Worm (Caenorhabditis elegans) whole organism, mixed stage, embryonic: ENCODE data around the gene C16C10.1.

ENCODE experiments used
- M03D4.4 ChIP-seq: sonication (generic microtip); optimal IDR thresholded peaks from 2 replicates; lab custom pipeline; 2017; ENCODE audit warnings: mild to moderate bottlenecking, missing genetic modification characterization, missing compliant biosample characterization
- bed-3 ChIP-seq: fragments of 200-800 bp; sonication (Bioruptor generic); optimal IDR thresholded peaks from 3 replicates; lab custom pipeline; 2018; ENCODE audit warnings: mild to moderate bottlenecking, missing genetic modification characterization, moderate library complexity, missing compliant biosample characterization
- blmp-1 ChIP-seq: fragments of 150-350 bp; optimal IDR thresholded peaks from 2 replicates; lab custom pipeline; 2014; ENCODE audit warnings: missing biosample characterization, missing genetic modification characterization
- ceh-39 ChIP-seq: fragments of 150-350 bp; optimal IDR thresholded peaks from 2 replicates; lab custom pipeline; 2014; ENCODE audit warnings: missing biosample characterization, missing genetic modification characterization
- ceh-43 ChIP-seq: fragments of 200-800 bp; sonication (Bioruptor generic); optimal IDR thresholded peaks from 2 replicates; lab custom pipeline; 2018; ENCODE audit warnings: mild to moderate bottlenecking, missing genetic modification characterization, moderate library complexity, missing compliant biosample characterization
- ceh-83 ChIP-seq: fragments of 200-800 bp; sonication (Bioruptor generic); optimal IDR thresholded peaks from 2 replicates; lab custom pipeline; 2018; ENCODE audit warnings: mild to moderate bottlenecking, missing genetic modification characterization, missing compliant biosample characterization
- ces-1 ChIP-seq: fragments of 150-350 bp; optimal IDR thresholded peaks from 2 replicates; lab custom pipeline; 2014; ENCODE audit warnings: missing biosample characterization, missing genetic modification reagents, missing genetic modification characterization
- cnd-1 ChIP-seq: fragments of 200-800 bp; sonication (Bioruptor generic); optimal IDR thresholded peaks from 2 replicates; lab custom pipeline; 2018; ENCODE audit warnings: mild to moderate bottlenecking, missing genetic modification characterization, missing compliant biosample characterization
- drap-1 ChIP-seq: fragments of 200-800 bp; sonication (Bioruptor generic); optimal IDR thresholded peaks from 3 replicates; lab custom pipeline; 2018; ENCODE audit warnings: mild to moderate bottlenecking, missing genetic modification characterization, missing compliant biosample characterization
- elt-1 ChIP-seq: sonication (generic microtip); optimal IDR thresholded peaks from 2 replicates; lab custom pipeline; 2017; ENCODE audit warnings: missing genetic modification characterization, mild to moderate bottlenecking, missing compliant biosample characterization, antibody characterized with exemption, moderate library complexity, borderline replicate concordance; ENCODE audit not compliant: insufficient read depth
- elt-3 ChIP-seq: fragments of 150-350 bp; optimal IDR thresholded peaks from 2 replicates; lab custom pipeline; 2014; ENCODE audit warnings: missing biosample characterization, missing genetic modification characterization
- flh-1 ChIP-seq: fragments of 200-800 bp; sonication (Bioruptor generic); optimal IDR thresholded peaks from 2 replicates; lab custom pipeline; 2018; ENCODE audit warnings: mild to moderate bottlenecking, missing genetic modification characterization, moderate library complexity, missing compliant biosample characterization
- ham-2 ChIP-seq: fragments of 200-800 bp; sonication (Bioruptor generic); optimal IDR thresholded peaks from 2 replicates; lab custom pipeline; 2018; ENCODE audit warnings: mild to moderate bottlenecking, missing genetic modification characterization, missing compliant biosample characterization
- hlh-1 ChIP-seq: fragments of 150-350 bp; optimal IDR thresholded peaks from 2 replicates; lab custom pipeline; 2014; ENCODE audit warnings: missing biosample characterization, missing genetic modification reagents, missing genetic modification characterization
- lin-13 ChIP-seq: fragments of 150-350 bp; optimal IDR thresholded peaks from 2 replicates; lab custom pipeline; 2014; ENCODE audit warnings: missing biosample characterization, missing genetic modification characterization
- lin-32 ChIP-seq: fragments of 200-800 bp; sonication (Bioruptor generic); optimal IDR thresholded peaks from 2 replicates; lab custom pipeline; 2018; ENCODE audit warnings: mild to moderate bottlenecking, missing genetic modification characterization, missing compliant biosample characterization
- lsy-2 ChIP-seq: fragments of 150-350 bp; optimal IDR thresholded peaks from 2 replicates; lab custom pipeline; 2014; ENCODE audit warnings: missing biosample characterization, missing genetic modification characterization
- mab-5 ChIP-seq: fragments of 150-350 bp; optimal IDR thresholded peaks from 2 replicates; lab custom pipeline; 2014; ENCODE audit warnings: missing biosample characterization, missing genetic modification characterization
- mep-1 ChIP-seq: fragments of 150-350 bp; optimal IDR thresholded peaks from 2 replicates; lab custom pipeline; 2017; ENCODE audit warnings: missing biosample characterization, missing genetic modification reagents, missing genetic modification characterization, inconsistent platforms
- mls-2 ChIP-seq: sonication (generic microtip); optimal IDR thresholded peaks from 2 replicates; lab custom pipeline; 2016; ENCODE audit warnings: mild to moderate bottlenecking, missing genetic modification characterization, moderate library complexity, missing compliant biosample characterization
- nhr-12 ChIP-seq: fragments of 150-350 bp; optimal IDR thresholded peaks from 2 replicates; lab custom pipeline; 2014; ENCODE audit warnings: missing biosample characterization, missing genetic modification characterization
- nhr-2 ChIP-seq: fragments of 150-350 bp; optimal IDR thresholded peaks from 2 replicates; lab custom pipeline; 2014; ENCODE audit warnings: missing biosample characterization, missing genetic modification characterization
- nhr-237 ChIP-seq: fragments of 150-350 bp; optimal IDR thresholded peaks from 2 replicates; lab custom pipeline; 2014; ENCODE audit warnings: missing biosample characterization, missing genetic modification characterization
- nhr-28 ChIP-seq: fragments of 150-350 bp; optimal IDR thresholded peaks from 2 replicates; lab custom pipeline; 2014; ENCODE audit warnings: missing biosample characterization, missing genetic modification characterization
- nhr-76 ChIP-seq: sonication (generic microtip); optimal IDR thresholded peaks from 2 replicates; lab custom pipeline; 2017; ENCODE audit warnings: missing biosample characterization, missing genetic modification characterization
- pha-4 ChIP-seq: fragments of 150-350 bp; optimal IDR thresholded peaks from 2 replicates; lab custom pipeline; 2018; ENCODE audit warnings: missing biosample characterization, missing genetic modification reagents, missing genetic modification characterization
- sem-2 ChIP-seq: fragments of 200-800 bp; sonication (Bioruptor generic); optimal IDR thresholded peaks from 2 replicates; lab custom pipeline; 2018; ENCODE audit warnings: mild to moderate bottlenecking, missing genetic modification characterization, missing compliant biosample characterization
- snpc-4 ChIP-seq: fragments of 150-350 bp; optimal IDR thresholded peaks from 2 replicates; lab custom pipeline; 2014; ENCODE audit warnings: missing biosample characterization, missing genetic modification characterization
- sptf-1 ChIP-seq: sonication (generic microtip); optimal IDR thresholded peaks from 2 replicates; lab custom pipeline; 2017; ENCODE audit warnings: mild to moderate bottlenecking, missing genetic modification characterization, moderate library complexity, missing compliant biosample characterization
- tbx-8 ChIP-seq: fragments of 200-800 bp; sonication (Bioruptor generic); optimal IDR thresholded peaks from 2 replicates; lab custom pipeline; 2018; ENCODE audit warnings: mild to moderate bottlenecking, missing genetic modification characterization, moderate library complexity, missing compliant biosample characterization
- unc-120 ChIP-seq: sonication (generic microtip); optimal IDR thresholded peaks from 2 replicates; lab custom pipeline; 2017; ENCODE audit warnings: missing genetic modification characterization, missing compliant biosample characterization; ENCODE audit not compliant: poor library complexity, severe bottlenecking
- unc-39 ChIP-seq: fragments of 150-350 bp; optimal IDR thresholded peaks from 2 replicates; lab custom pipeline; 2014; ENCODE audit warnings: missing biosample characterization, missing genetic modification characterization
- unc-62 ChIP-seq: fragments of 150-350 bp; optimal IDR thresholded peaks from 2 replicates; lab custom pipeline; 2014; ENCODE audit warnings: missing biosample characterization, missing genetic modification reagents, missing genetic modification characterization
- zip-8 ChIP-seq: fragments of 150-350 bp; optimal IDR thresholded peaks from 2 replicates; lab custom pipeline; 2014; ENCODE audit warnings: missing biosample characterization, missing genetic modification characterization
- ztf-11 ChIP-seq: fragments of 150-350 bp; optimal IDR thresholded peaks from 2 replicates; lab custom pipeline; 2014; ENCODE audit warnings: missing biosample characterization, missing genetic modification characterization

The C16C10.1 gene

ce11 chrIII:4181338-4181737 lies at the start of gene C16C10.1:
Gene C16C10.1 (minus strand): TSS chrIII:4181438.
- no peak for TF ChIP-seq ceh-43 (GFP tag; lab: Kevin White, UChicago)
- no peak for TF ChIP-seq nhr-237 (tag; lab: Kevin White, UChicago)
- no peak for TF ChIP-seq ces-1
- no peak for TF ChIP-seq ceh-83
- no peak for TF ChIP-seq lsy-2 (tag; lab: Kevin White, UChicago)
- TF ChIP-seq bed-3 (GFP tag; lab: Kevin White, UChicago) = no peak
- no peak for TF ChIP-seq drap-1 (GFP tag; lab: Kevin White, UChicago)
- no peak for TF ChIP-seq ztf-11
- TF ChIP-seq nhr-76 = no peak
- TF ChIP-seq sptf-1 (tag; lab: Kevin White, UChicago) = no peak
- TF ChIP-seq nhr-28 = no peak
- TF ChIP-seq unc-62 (GFP tag; lab: Kevin White, UChicago) = no peak
- no peak for TF ChIP-seq blmp-1 (tag; lab: Kevin White, UChicago)
- no peak for TF ChIP-seq M03D4.4
- no peak for TF ChIP-seq nhr-12
- TF ChIP-seq zip-8 (tag; lab: Kevin White, UChicago) = no peak
- no peak for TF ChIP-seq mab-5
- TF ChIP-seq sem-2 = no peak

- TF ChIP-seq lsy-2 (tag; lab: Kevin White, UChicago) (peak; percentile 52), nhr-76 (no peak)
Observed at ce11 chrIII:4230092-4230491, 48.9 kb upstream of the C16C10.1 start.

ce11 chrIII:4228841-4229240 lies 47.6 kb upstream of the C16C10.1 start, which contains the start of gene F43C1.5:
Gene F43C1.5 (plus strand): TSS chrIII:4229141.
- TF ChIP-seq ceh-83 = no peak
- no peak for TF ChIP-seq cnd-1 (tag; lab: Kevin White, UChicago)
- no peak for TF ChIP-seq nhr-28
- no peak for TF ChIP-seq mab-5
- no peak for TF ChIP-seq nhr-12

ce11 chrIII:4228008-4228407 lies 46.8 kb upstream of the C16C10.1 start, which contains the start of gene mpk-1:
Gene mpk-1 (minus strand): TSS chrIII:4228108.
- TF ChIP-seq mab-5 (no peak), mep-1 (tag; lab: Kevin White, UChicago) (no peak), ceh-43 (GFP tag; lab: Kevin White, UChicago) (no peak), pha-4 (no peak)

- no peak for TF ChIP-seq drap-1 (GFP tag; lab: Kevin White, UChicago)
- no peak for TF ChIP-seq ceh-43 (GFP tag; lab: Kevin White, UChicago)
- TF ChIP-seq, all 35 proteins: peak for 0
Observed at ce11 chrIII:4227363-4227762, 46.1 kb upstream of the C16C10.1 start.

ce11 chrIII:4224722-4225121 lies 43.5 kb upstream of the C16C10.1 start:
- TF ChIP-seq unc-39 (tag; lab: Kevin White, UChicago) (no peak), ceh-83 (no peak), lin-32 (GFP tag; lab: Kevin White, UChicago) (no peak)

ce11 chrIII:4223668-4224127 lies 42.5 kb upstream of the C16C10.1 start:
- peak; percentile 41 for TF ChIP-seq sptf-1 (tag; lab: Kevin White, UChicago)
- no peak for TF ChIP-seq ztf-11
- no peak for TF ChIP-seq ceh-43 (GFP tag; lab: Kevin White, UChicago)
- TF ChIP-seq nhr-2 (tag; lab: Kevin White, UChicago) = no peak
- TF ChIP-seq nhr-12 = no peak
- TF ChIP-seq bed-3 (GFP tag; lab: Kevin White, UChicago) = no peak
- TF ChIP-seq ceh-83 = no peak
- no peak for TF ChIP-seq lin-13 (tag; lab: Kevin White, UChicago)
- TF ChIP-seq snpc-4 (tag; lab: Kevin White, UChicago) = no peak
- TF ChIP-seq M03D4.4 = peak; percentile 19
- no peak for TF ChIP-seq unc-39 (tag; lab: Kevin White, UChicago)
- TF ChIP-seq pha-4 = peak; percentile 9
- peak; percentile 71 for TF ChIP-seq ham-2 (GFP tag; lab: Kevin White, UChicago)
- TF ChIP-seq tbx-8 (GFP tag; lab: Kevin White, UChicago) = peak; percentile 24
- peak; percentile 92 for TF ChIP-seq unc-62 (GFP tag; lab: Kevin White, UChicago)
- TF ChIP-seq hlh-1 (tag; lab: Kevin White, UChicago) = peak; percentile 68
- TF ChIP-seq ceh-39 (tag; lab: Kevin White, UChicago) = no peak
- no peak for TF ChIP-seq nhr-76
- TF ChIP-seq flh-1 (GFP tag; lab: Kevin White, UChicago) = no peak
- TF ChIP-seq lsy-2 (tag; lab: Kevin White, UChicago) = peak; percentile 42
- no peak for TF ChIP-seq elt-3 (tag; lab: Kevin White, UChicago)
- no peak for TF ChIP-seq elt-1 (tag; lab: Kevin White, UChicago)
- TF ChIP-seq nhr-237 (tag; lab: Kevin White, UChicago) = peak; percentile 67
- no peak for TF ChIP-seq mab-5
- no peak for TF ChIP-seq sem-2
- peak; percentile 87 for TF ChIP-seq mep-1 (tag; lab: Kevin White, UChicago)
- no peak for TF ChIP-seq nhr-28
- TF ChIP-seq unc-120 (tag; lab: Kevin White, UChicago) = peak; percentile 94
- no peak for TF ChIP-seq cnd-1 (tag; lab: Kevin White, UChicago)
- no peak for TF ChIP-seq blmp-1 (tag; lab: Kevin White, UChicago)
- peak; percentile 61 for TF ChIP-seq mls-2 (tag; lab: Kevin White, UChicago)
- TF ChIP-seq zip-8 (tag; lab: Kevin White, UChicago) = no peak
- TF ChIP-seq lin-32 (GFP tag; lab: Kevin White, UChicago) = no peak
- TF ChIP-seq ces-1 = peak; percentile 83
- TF ChIP-seq drap-1 (GFP tag; lab: Kevin White, UChicago) = peak; percentile 26
